Fruit fly (Drosophila melanogaster) whole organism, wandering third instar larva: Measurements from ENCODE around the gene Ogg1.

Source experiments
- Hr78 ChIP-seq: fragments of >200 bp; optimal IDR thresholded peaks from 2 replicates; lab custom pipeline; 2017; ENCODE audit warnings: missing biosample characterization, missing genetic modification characterization
- brk ChIP-seq: fragments of 200-800 bp; sonication (Bioruptor generic); optimal IDR thresholded peaks from 2 replicates; lab custom pipeline; 2016; ENCODE audit warnings: missing biosample characterization, mild to moderate bottlenecking, missing genetic modification characterization
- fru ChIP-seq: fragments of 200-800 bp; sonication (Bioruptor generic); optimal IDR thresholded peaks from 3 replicates; lab custom pipeline; 2016; ENCODE audit warnings: missing biosample characterization, mild to moderate bottlenecking, missing genetic modification characterization

DNA sequence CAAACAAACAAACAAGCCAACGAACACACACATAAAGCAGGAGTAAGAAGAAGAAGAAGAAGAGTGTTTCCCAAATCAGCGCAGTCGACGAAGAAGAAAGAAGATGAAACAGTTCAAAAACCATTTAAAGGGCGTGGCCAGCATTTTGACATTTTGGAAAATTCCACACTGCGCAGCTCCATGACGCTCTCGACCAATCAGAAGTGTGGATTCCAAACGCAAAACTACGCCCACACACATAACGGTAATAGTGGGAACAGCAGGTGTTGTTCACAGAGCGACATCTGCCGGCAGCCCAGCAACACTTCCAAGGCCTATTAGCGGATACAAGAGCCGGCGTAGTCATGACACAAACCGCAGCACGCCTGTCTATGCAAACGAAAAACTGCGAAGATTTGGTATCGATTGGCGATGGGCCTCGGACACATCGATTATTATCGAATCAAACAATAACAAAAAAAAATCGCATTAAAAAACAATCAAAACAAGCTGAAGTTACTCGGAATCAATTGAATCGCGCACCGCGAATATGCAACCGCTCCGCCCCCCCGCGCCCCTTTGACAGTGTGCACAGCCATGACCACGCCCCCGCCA is 13.4 kb upstream of the Ogg1 start, which contains the start of gene Rubicon:
- no peak for TF ChIP-seq brk (GFP tag; lab: Kevin White, UChicago)
- TF ChIP-seq fru, result no peak
- TF ChIP-seq Hr78 (GFP tag; lab: Kevin White, UChicago), result no peak
